Fruit fly (Drosophila melanogaster) whole organism, embryonic: ENCODE data around the gene upSET.

Experiments
- ATbp ChIP-seq: fragments of 200-800 bp; sonication (Bioruptor generic); optimal IDR thresholded peaks from 2 replicates; lab custom pipeline; 2017; ENCODE audit warnings: missing biosample characterization, mild to moderate bottlenecking, missing genetic modification characterization, missing genetic modification reagents
- Atf-2 ChIP-seq: fragments of 200-800 bp; sonication (Bioruptor generic); optimal IDR thresholded peaks from 2 replicates; lab custom pipeline; 2016; ENCODE audit warnings: missing biosample characterization, missing genetic modification characterization
- BEAF-32 ChIP-seq: fragments of 200-800 bp; sonication (Bioruptor generic); optimal IDR thresholded peaks from 3 replicates; lab custom pipeline; 2017; ENCODE audit warnings: missing biosample characterization, missing genetic modification characterization, mild to moderate bottlenecking, moderate library complexity, missing genetic modification reagents
- C15 ChIP-seq: fragments of 200-800 bp; sonication (Bioruptor generic); IDR thresholded peaks from 3 replicates; pipeline ENCODE4 v1.3.6; 2022; ENCODE audit warnings: missing biosample characterization, missing genetic modification characterization
- CG10209 ChIP-seq: fragments of 200-800 bp; sonication (Bioruptor generic); optimal IDR thresholded peaks from 3 replicates; lab custom pipeline; 2017; ENCODE audit warnings: missing biosample characterization, mild to moderate bottlenecking, missing genetic modification characterization, missing genetic modification reagents
- CG11560 ChIP-seq: fragments of 200-800 bp; sonication (Bioruptor generic); IDR thresholded peaks from 3 replicates; pipeline ENCODE4 v1.3.6; 2022; ENCODE audit warnings: missing biosample characterization, missing genetic modification characterization
- CG12155 ChIP-seq: fragments of 200-800 bp; sonication (Bioruptor generic); optimal IDR thresholded peaks from 3 replicates; lab custom pipeline; 2016; ENCODE audit warnings: missing biosample characterization, missing genetic modification characterization
- CG15514 ChIP-seq: fragments of 200-800 bp; sonication (Bioruptor generic); optimal IDR thresholded peaks from 3 replicates; lab custom pipeline; 2017; ENCODE audit warnings: missing biosample characterization, missing genetic modification characterization, mild to moderate bottlenecking, moderate library complexity, missing genetic modification reagents
- CG16779 ChIP-seq: fragments of 200-800 bp; sonication (Bioruptor generic); IDR thresholded peaks from 2 replicates; pipeline ENCODE4 v1.3.6; 2022; ENCODE audit warnings: missing biosample characterization, missing genetic modification characterization
- CG17829 ChIP-seq: fragments of 200-800 bp; optimal IDR thresholded peaks from 2 replicates; lab custom pipeline; 2019; ENCODE audit warnings: missing biosample characterization, mild to moderate bottlenecking, missing genetic modification characterization, moderate library complexity
- CG18619 ChIP-seq: fragments of 200-800 bp; sonication (Bioruptor generic); optimal IDR thresholded peaks from 3 replicates; lab custom pipeline; 2017; ENCODE audit warnings: missing biosample characterization, mild to moderate bottlenecking, missing genetic modification characterization
- CG3065 ChIP-seq: fragments of 200-800 bp; sonication (Bioruptor generic); optimal IDR thresholded peaks from 2 replicates; lab custom pipeline; 2016; ENCODE audit warnings: missing biosample characterization, missing genetic modification characterization
- CG31388 ChIP-seq: fragments of 200-800 bp; sonication (Bioruptor generic); optimal IDR thresholded peaks from 2 replicates; lab custom pipeline; 2016; ENCODE audit warnings: missing biosample characterization, missing genetic modification characterization
- CG3726 ChIP-seq: fragments of 200-800 bp; sonication (Bioruptor generic); IDR thresholded peaks from 3 replicates; pipeline ENCODE4, ENCODE4 v1.3.6; 2022; ENCODE audit warnings: missing biosample characterization, missing genetic modification characterization
- CG4360 ChIP-seq: fragments of 200-800 bp; sonication (Bioruptor generic); IDR thresholded peaks from 2 replicates; pipeline ENCODE4 v1.3.6; 2022; ENCODE audit warnings: missing biosample characterization, missing genetic modification characterization
- CG6683 ChIP-seq: fragments of 200-800 bp; sonication (Bioruptor generic); optimal IDR thresholded peaks from 2 replicates; lab custom pipeline; 2017; ENCODE audit warnings: missing biosample characterization, mild to moderate bottlenecking, missing genetic modification characterization, missing genetic modification reagents
- CG6854 ChIP-seq: fragments of 200-800 bp; sonication (Bioruptor generic); optimal IDR thresholded peaks from 3 replicates; lab custom pipeline; 2017; ENCODE audit warnings: missing biosample characterization, mild to moderate bottlenecking, missing genetic modification characterization
- CG7357 ChIP-seq: fragments of 200-800 bp; sonication (Bioruptor generic); IDR thresholded peaks from 3 replicates; pipeline ENCODE4 v1.3.6; 2022; ENCODE audit warnings: missing biosample characterization, missing genetic modification characterization
- CG7372 ChIP-seq: fragments of 200-800 bp; sonication (Bioruptor generic); IDR thresholded peaks from 2 replicates; pipeline ENCODE4 v1.3.6; 2022; ENCODE audit warnings: missing biosample characterization, missing genetic modification characterization
- CG7786 ChIP-seq: fragments of 200-800 bp; sonication (Bioruptor generic); optimal IDR thresholded peaks from 2 replicates; lab custom pipeline; 2016; ENCODE audit warnings: missing biosample characterization, missing genetic modification characterization
- CG8359 ChIP-seq: fragments of 200-800 bp; sonication (Bioruptor generic); optimal IDR thresholded peaks from 2 replicates; lab custom pipeline; 2017; ENCODE audit warnings: missing biosample characterization, mild to moderate bottlenecking, missing genetic modification characterization, borderline replicate concordance
- Chrac-16 ChIP-seq: fragments of 200-800 bp; sonication (Bioruptor generic); optimal IDR thresholded peaks from 3 replicates; lab custom pipeline; 2016; ENCODE audit warnings: missing biosample characterization, missing genetic modification characterization
- D19B ChIP-seq: fragments of 200-800 bp; sonication (Bioruptor generic); optimal IDR thresholded peaks from 2 replicates; lab custom pipeline; 2017; ENCODE audit warnings: missing biosample characterization, mild to moderate bottlenecking, missing genetic modification characterization
- Dref ChIP-seq: fragments of 200-800 bp; sonication (Bioruptor generic); IDR thresholded peaks from 2 replicates; pipeline ENCODE4 v1.3.6; 2022; ENCODE audit warnings: missing biosample characterization, missing genetic modification characterization
- HLH4C ChIP-seq: fragments of 200-800 bp; sonication (Bioruptor generic); IDR thresholded peaks from 3 replicates; pipeline ENCODE4 v1.3.6; 2022; ENCODE audit warnings: missing biosample characterization, missing genetic modification characterization; ENCODE audit not compliant: partially characterized antibody
- Lhr ChIP-seq: fragments of 200-800 bp; sonication (Bioruptor generic); optimal IDR thresholded peaks from 3 replicates; lab custom pipeline; 2017; ENCODE audit warnings: mild to moderate bottlenecking, missing biosample characterization, missing genetic modification reagents, missing genetic modification characterization
- MTF-1 ChIP-seq: fragments of 200-800 bp; sonication (Bioruptor generic); optimal IDR thresholded peaks from 2 replicates; lab custom pipeline; 2018; ENCODE audit warnings: missing biosample characterization, mild to moderate bottlenecking, missing genetic modification characterization, borderline replicate concordance
- Max ChIP-seq: fragments of 200-800 bp; sonication (Bioruptor generic); optimal IDR thresholded peaks from 2 replicates; lab custom pipeline; 2016; ENCODE audit warnings: missing biosample characterization, mild to moderate bottlenecking, missing genetic modification characterization
- NK7.1 ChIP-seq: fragments of 200-800 bp; sonication (Bioruptor generic); optimal IDR thresholded peaks from 3 replicates; lab custom pipeline; 2016; ENCODE audit warnings: missing biosample characterization, missing genetic modification characterization
- Taf1 ChIP-seq: fragments of 200-800 bp; sonication (Bioruptor generic); IDR thresholded peaks from 2 replicates; pipeline ENCODE4 v1.3.6; 2022; ENCODE audit warnings: missing biosample characterization, missing genetic modification characterization
- Usf ChIP-seq: fragments of 200-800 bp; sonication (Bioruptor generic); optimal IDR thresholded peaks from 2 replicates; lab custom pipeline; 2017; ENCODE audit warnings: missing genotype, missing biosample characterization, missing genetic modification characterization
- bsh ChIP-seq, 2 experiments: fragments of 200-800 bp; sonication (Bioruptor generic); optimal IDR thresholded peaks; 2 replicates each; lab custom pipeline; 2017 to 2018; ENCODE audit warnings: mild to moderate bottlenecking in 2 of 2, missing biosample characterization in 2 of 2, missing genetic modification characterization in 2 of 2, moderate library complexity in 1 of 2
- crc ChIP-seq: fragments of 200-800 bp; sonication (Bioruptor generic); optimal IDR thresholded peaks from 2 replicates; lab custom pipeline; 2016; ENCODE audit warnings: missing biosample characterization, missing genetic modification characterization
- da ChIP-seq: fragments of 200-800 bp; sonication (Bioruptor generic); optimal IDR thresholded peaks from 2 replicates; lab custom pipeline; 2016; ENCODE audit warnings: missing biosample characterization, missing genetic modification characterization
- dmrt99B ChIP-seq: fragments of 200-800 bp; sonication (Bioruptor generic); optimal IDR thresholded peaks from 2 replicates; lab custom pipeline; 2018; ENCODE audit warnings: missing biosample characterization, mild to moderate bottlenecking, missing genetic modification characterization, moderate library complexity
- ewg ChIP-seq: fragments of 200-800 bp; sonication (Bioruptor generic); optimal IDR thresholded peaks from 3 replicates; lab custom pipeline; 2017; ENCODE audit warnings: mild to moderate bottlenecking, missing biosample characterization, missing genetic modification reagents, missing genetic modification characterization
- fd64A ChIP-seq: fragments of 200-800 bp; sonication (Bioruptor generic); optimal IDR thresholded peaks from 3 replicates; lab custom pipeline; 2018; ENCODE audit warnings: missing biosample characterization, mild to moderate bottlenecking, missing genetic modification characterization
- fd96Cb ChIP-seq: fragments of 200-800 bp; sonication (Bioruptor generic); optimal IDR thresholded peaks from 2 replicates; lab custom pipeline; 2018; ENCODE audit warnings: missing biosample characterization, mild to moderate bottlenecking, missing genetic modification characterization, moderate library complexity
- fu2 ChIP-seq: fragments of 200-800 bp; sonication (Bioruptor generic); optimal IDR thresholded peaks from 2 replicates; lab custom pipeline; 2016; ENCODE audit warnings: missing biosample characterization, missing genetic modification characterization
- gcm2 ChIP-seq: fragments of 200-800 bp; sonication (Bioruptor generic); optimal IDR thresholded peaks from 2 replicates; lab custom pipeline; 2016; ENCODE audit warnings: missing biosample characterization, missing genetic modification characterization
- jing ChIP-seq: fragments of 200-800 bp; sonication (Bioruptor generic); optimal IDR thresholded peaks from 2 replicates; lab custom pipeline; 2018; ENCODE audit warnings: missing biosample characterization, mild to moderate bottlenecking, missing genetic modification characterization
- klu ChIP-seq: fragments of 200-800 bp; sonication (Bioruptor generic); IDR thresholded peaks from 2 replicates; pipeline ENCODE4 v1.3.6; 2022; ENCODE audit warnings: missing biosample characterization, missing genetic modification characterization
- odd ChIP-seq: fragments of 200-800 bp; sonication (Bioruptor generic); optimal IDR thresholded peaks from 2 replicates; lab custom pipeline; 2017; ENCODE audit warnings: missing biosample characterization, mild to moderate bottlenecking, missing genetic modification characterization
- pb ChIP-seq: fragments of 200-800 bp; sonication (Bioruptor generic); optimal IDR thresholded peaks from 3 replicates; lab custom pipeline; 2016; ENCODE audit warnings: missing biosample characterization, missing genetic modification characterization
- pfk ChIP-seq: fragments of 200-800 bp; sonication (Bioruptor generic); optimal IDR thresholded peaks from 2 replicates; lab custom pipeline; 2018; ENCODE audit warnings: missing biosample characterization, mild to moderate bottlenecking, missing genetic modification characterization, moderate library complexity
- pho ChIP-seq: fragments of 200-800 bp; sonication (Bioruptor generic); optimal IDR thresholded peaks from 2 replicates; lab custom pipeline; 2016; ENCODE audit warnings: missing biosample characterization, missing genetic modification characterization
- sd ChIP-seq: fragments of 200-800 bp; sonication (Bioruptor generic); optimal IDR thresholded peaks from 3 replicates; lab custom pipeline; 2018; ENCODE audit warnings: missing biosample characterization, mild to moderate bottlenecking, missing genetic modification characterization, moderate library complexity
- stwl ChIP-seq: fragments of 200-800 bp; sonication (Bioruptor generic); optimal IDR thresholded peaks from 3 replicates; lab custom pipeline; 2018; ENCODE audit warnings: missing biosample characterization, mild to moderate bottlenecking, missing genetic modification characterization, moderate library complexity
- tin ChIP-seq: fragments of 200-800 bp; sonication (Bioruptor generic); optimal IDR thresholded peaks from 3 replicates; lab custom pipeline; 2016; ENCODE audit warnings: missing biosample characterization, missing genetic modification characterization
- trh ChIP-seq: fragments of 200-800 bp; sonication (Bioruptor generic); optimal IDR thresholded peaks from 2 replicates; lab custom pipeline; 2016; ENCODE audit warnings: missing biosample characterization, missing genetic modification characterization
- yki ChIP-seq: fragments of >200 bp; optimal IDR thresholded peaks from 3 replicates; lab custom pipeline; 2018

Gene upSET

dm6 chr3L:13957212-13957668, 44.7 kb upstream of the upSET start (continued):
- no peak for TF ChIP-seq CG16779 (GFP tag; lab: Robert Waterston, UW)
- TF ChIP-seq CG31388 (GFP tag; lab: Kevin White, UChicago), result peak; percentile 60
- TF ChIP-seq bsh (GFP tag; optimal IDR thresholded peaks at IDR 0.05; lab: Kevin White, UChicago), result peak in 1 of 2 experiments; percentile 76
- peak; percentile 39 for TF ChIP-seq CG8359 (GFP tag; lab: Kevin White, UChicago)
- no peak for TF ChIP-seq klu (GFP tag; lab: Robert Waterston, UW)
- TF ChIP-seq CG3726 (GFP tag; lab: Robert Waterston, UW), result no peak
- TF ChIP-seq MTF-1 (GFP tag; lab: Kevin White, UChicago), result no peak
- TF ChIP-seq ewg (GFP tag; lab: Kevin White, UChicago), result peak; percentile 60
- no peak for TF ChIP-seq Taf1
- peak; percentile 65 for TF ChIP-seq CG18619 (GFP tag; lab: Kevin White, UChicago)
- TF ChIP-seq CG10209, result peak; percentile 75
- TF ChIP-seq Usf (GFP tag; lab: Kevin White, UChicago), result peak; percentile 40
- TF ChIP-seq trh (GFP tag; lab: Kevin White, UChicago), result peak; percentile 3
- no peak for TF ChIP-seq da
- TF ChIP-seq CG3065 (GFP tag; lab: Kevin White, UChicago), result peak; percentile 53
- TF ChIP-seq odd, result peak; percentile 64
- TF ChIP-seq stwl (tag; lab: Kevin White, UChicago), result no peak
- no peak for TF ChIP-seq fd64A (GFP tag; lab: Kevin White, UChicago)
- peak; percentile 84 for TF ChIP-seq dmrt99B (tag; lab: Kevin White, UChicago)
- TF ChIP-seq fu2, result no peak
- TF ChIP-seq Lhr, result peak; percentile 1
- no peak for TF ChIP-seq crc
- no peak for TF ChIP-seq pb (GFP tag; lab: Kevin White, UChicago)
- peak; percentile 63 for TF ChIP-seq ATbp (GFP tag; lab: Kevin White, UChicago)
- TF ChIP-seq CG7357, result no peak
- TF ChIP-seq HLH4C (GFP tag; lab: Robert Waterston, UW), result no peak
- TF ChIP-seq pho (GFP tag; lab: Kevin White, UChicago), result peak; percentile 27
- TF ChIP-seq CG12155 (GFP tag; lab: Kevin White, UChicago), result peak; percentile 43
- no peak for TF ChIP-seq NK7.1 (GFP tag; lab: Kevin White, UChicago)
- TF ChIP-seq C15, result no peak
- no peak for TF ChIP-seq CG4360 (GFP tag; lab: Robert Waterston, UW)
- no peak for TF ChIP-seq sd (tag; lab: Kevin White, UChicago)
- no peak for TF ChIP-seq yki (lab: Kevin White, UChicago)
- TF ChIP-seq CG6854 (GFP tag; lab: Kevin White, UChicago), result no peak
- no peak for TF ChIP-seq CG15514 (GFP tag; lab: Kevin White, UChicago)
- TF ChIP-seq pfk, result no peak
- TF ChIP-seq fd96Cb, result peak; percentile 87
- TF ChIP-seq CG7786, result peak; percentile 46
- TF ChIP-seq gcm2 (GFP tag; lab: Kevin White, UChicago), result no peak
- TF ChIP-seq jing (GFP tag; lab: Kevin White, UChicago), result peak; percentile 30
- TF ChIP-seq Atf-2 (GFP tag; lab: Kevin White, UChicago), result peak; percentile 51
- TF ChIP-seq Dref, result no peak
- TF ChIP-seq BEAF-32, result no peak
- TF ChIP-seq Chrac-16 (GFP tag; lab: Kevin White, UChicago), result peak; percentile 62
- peak; percentile 76 for TF ChIP-seq CG17829 (tag; lab: Kevin White, UChicago)
- TF ChIP-seq Max (GFP tag; lab: Kevin White, UChicago), result peak; percentile 55
- TF ChIP-seq tin (GFP tag; lab: Kevin White, UChicago), result peak; percentile 63
- no peak for TF ChIP-seq D19B
- no peak for TF ChIP-seq CG11560 (tag; lab: Robert Waterston, UW)
- TF ChIP-seq CG7372 (GFP tag; lab: Robert Waterston, UW), result no peak
- TF ChIP-seq CG6683, result peak; percentile 45
